Worm (Caenorhabditis elegans): ENCODE measurements around the gene F43H9.3.

DNA sequence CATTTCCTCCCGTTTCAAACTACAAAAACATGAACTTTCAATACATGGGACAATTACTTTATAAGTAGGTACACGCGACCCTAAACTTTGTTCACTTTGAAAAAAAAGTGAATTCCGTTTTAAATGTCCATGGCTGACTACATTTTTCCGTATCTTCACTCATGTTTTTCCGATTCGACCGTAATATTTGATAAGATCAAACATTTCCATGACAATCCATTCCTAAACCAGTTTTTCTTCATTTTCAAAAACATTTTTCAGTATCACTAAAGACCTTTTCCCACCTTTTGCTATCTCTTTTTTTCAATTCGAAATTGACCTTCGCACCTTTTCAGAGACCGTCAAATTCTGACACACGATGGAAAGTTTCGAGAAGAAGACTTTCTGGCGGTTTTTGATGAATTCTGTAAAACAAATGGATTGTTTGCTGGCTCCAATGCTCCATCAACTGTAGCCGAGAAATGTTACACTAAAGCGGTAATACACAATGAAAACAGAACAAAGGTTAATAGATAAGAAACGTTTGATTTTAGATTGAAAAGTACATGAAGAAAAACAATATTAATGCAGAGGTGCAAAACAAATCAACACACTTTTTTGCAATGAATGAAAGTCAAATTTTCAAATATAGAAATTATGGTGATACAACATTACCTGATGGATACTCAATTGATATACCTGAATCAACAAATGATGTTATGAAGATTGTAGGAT lies 2.8 kb upstream of the F43H9.3 start:
- TF ChIP-seq crh-2 (tag; optimal IDR thresholded peaks at IDR 0.05) = no peak
- TF ChIP-seq fos-1 (tag; optimal IDR thresholded peaks at IDR 0.05) = no peak
- no peak for TF ChIP-seq elt-3 (tag; optimal IDR thresholded peaks at IDR 0.05)
- TF ChIP-seq sma-3 (GFP tag; optimal IDR thresholded peaks at IDR 0.05) = peak; percentile 18
